Worm (Caenorhabditis elegans): ENCODE results near the gene F14H8.8.

ce11 chrV:14991489-14991888 lies 37.8 kb upstream of the F14H8.8 start:
- TF ChIP-seq unc-62 (GFP tag; optimal IDR thresholded peaks at IDR 0.05) (no peak), Y53G8AR.9 (GFP tag; conservative IDR thresholded peaks at IDR 0.05) (peak; percentile 83; the same call in 1 of the 2 replicates), snpc-1.1 (tag; optimal IDR thresholded peaks at IDR 0.05; ENCODE audit: insufficient read depth) (peak; percentile 14), bed-1 (GFP tag; IDR thresholded peaks at IDR 0.05) (no peak), Y95B8A.8 (GFP tag; IDR thresholded peaks at IDR 0.05) (peak; percentile 91), C17E4.6 (GFP tag; IDR thresholded peaks at IDR 0.05) (0 out of 2 replicates have a peak, but pooled peaks have one; percentile 44), T26A5.8 (tag; optimal IDR thresholded peaks at IDR 0.05) (no peak), F49E8.2 (tag; optimal IDR thresholded peaks at IDR 0.05; ENCODE audit: insufficient read depth) (peak; percentile 77)
